Worm (Caenorhabditis elegans) whole organism, L2 larva: ENCODE data around the gene math-3.

Experiments used
- alr-1 ChIP-seq: fragments of 150-350 bp; optimal IDR thresholded peaks from 2 replicates; lab custom pipeline; 2014; ENCODE audit warnings: missing biosample characterization, missing genetic modification characterization
- ama-1 ChIP-seq: fragments of 150-350 bp; optimal IDR thresholded peaks from 2 replicates; lab custom pipeline; 2018; ENCODE audit warnings: inconsistent platforms
- blmp-1 ChIP-seq: sonication (generic microtip); optimal IDR thresholded peaks from 2 replicates; lab custom pipeline; 2017; ENCODE audit warnings: missing genetic modification characterization, mild to moderate bottlenecking, missing compliant biosample characterization, antibody characterized with exemption, moderate library complexity; ENCODE audit not compliant: insufficient read depth
- egl-27 ChIP-seq: sonication (generic microtip); optimal IDR thresholded peaks from 3 replicates; lab custom pipeline; 2017; ENCODE audit warnings: missing biosample characterization, missing genetic modification reagents, missing genetic modification characterization
- nhr-77 ChIP-seq: fragments of 150-350 bp; optimal IDR thresholded peaks from 2 replicates; lab custom pipeline; 2014; ENCODE audit warnings: missing biosample characterization, missing genetic modification characterization

ce11 chrII:1738844-1739243 is 33.0 kb upstream of the math-3 start, which contains the start of the genes irld-9 and irld-33:
- no peak for TF ChIP-seq alr-1 (tag; lab: Kevin White, UChicago)
- TF ChIP-seq nhr-77 (tag; lab: Kevin White, UChicago) = no peak
- TF ChIP-seq blmp-1 (tag; lab: Kevin White, UChicago) = no peak
- TF ChIP-seq ama-1 (lab: Kevin White, UChicago) = no peak
- no peak for TF ChIP-seq egl-27 (tag; lab: Kevin White, UChicago)
